Worm (Caenorhabditis elegans) whole organism, L2 larva: ENCODE measurements around the gene ZK616.3.

ENCODE experiments used
- C34F6.9 ChIP-seq: fragments of 150-350 bp; optimal IDR thresholded peaks from 2 replicates; lab custom pipeline; 2014; ENCODE audit warnings: missing biosample characterization, missing genetic modification characterization
- F13H6.1 ChIP-seq: sonication (generic microtip); optimal IDR thresholded peaks from 2 replicates; lab custom pipeline; 2016; ENCODE audit warnings: missing genetic modification characterization, missing compliant biosample characterization
- R02D3.7 ChIP-seq: fragments of 150-350 bp; optimal IDR thresholded peaks from 2 replicates; lab custom pipeline; 2014; ENCODE audit warnings: missing biosample characterization, missing genetic modification characterization
- ZK546.5 ChIP-seq: sonication (generic microtip); optimal IDR thresholded peaks from 2 replicates; lab custom pipeline; 2017; ENCODE audit warnings: missing biosample characterization, missing genetic modification characterization
- alr-1 ChIP-seq: fragments of 150-350 bp; optimal IDR thresholded peaks from 2 replicates; lab custom pipeline; 2014; ENCODE audit warnings: missing biosample characterization, missing genetic modification characterization
- ama-1 ChIP-seq: fragments of 150-350 bp; optimal IDR thresholded peaks from 2 replicates; lab custom pipeline; 2018; ENCODE audit warnings: inconsistent platforms
- blmp-1 ChIP-seq: sonication (generic microtip); optimal IDR thresholded peaks from 2 replicates; lab custom pipeline; 2017; ENCODE audit warnings: missing genetic modification characterization, mild to moderate bottlenecking, missing compliant biosample characterization, antibody characterized with exemption, moderate library complexity; ENCODE audit not compliant: insufficient read depth
- ceh-16 ChIP-seq: fragments of 150-350 bp; optimal IDR thresholded peaks from 2 replicates; lab custom pipeline; 2014; ENCODE audit warnings: missing biosample characterization, missing genetic modification characterization
- ceh-82 ChIP-seq: fragments of 150-350 bp; optimal IDR thresholded peaks from 2 replicates; lab custom pipeline; 2014; ENCODE audit warnings: missing biosample characterization, missing genetic modification characterization
- crh-2 ChIP-seq: sonication (generic microtip); optimal IDR thresholded peaks from 2 replicates; lab custom pipeline; 2017; ENCODE audit warnings: missing biosample characterization, missing genetic modification characterization
- dmd-4 ChIP-seq: sonication (generic microtip); optimal IDR thresholded peaks from 2 replicates; lab custom pipeline; 2017; ENCODE audit warnings: missing biosample characterization, missing genetic modification characterization
- egl-27 ChIP-seq: sonication (generic microtip); optimal IDR thresholded peaks from 3 replicates; lab custom pipeline; 2017; ENCODE audit warnings: missing biosample characterization, missing genetic modification reagents, missing genetic modification characterization
- elt-1 ChIP-seq: fragments of 150-350 bp; optimal IDR thresholded peaks from 2 replicates; lab custom pipeline; 2014; ENCODE audit warnings: missing biosample characterization, missing genetic modification characterization
- elt-3 ChIP-seq: sonication (generic microtip); optimal IDR thresholded peaks from 2 replicates; lab custom pipeline; 2017; ENCODE audit warnings: missing biosample characterization, missing genetic modification characterization
- fos-1 ChIP-seq: fragments of 150-350 bp; optimal IDR thresholded peaks from 2 replicates; lab custom pipeline; 2014; ENCODE audit warnings: missing biosample characterization, missing genetic modification characterization
- gmeb-1 ChIP-seq: fragments of 150-350 bp; optimal IDR thresholded peaks from 2 replicates; lab custom pipeline; 2014; ENCODE audit warnings: missing biosample characterization, missing genetic modification characterization
- lin-11 ChIP-seq: fragments of 150-350 bp; sonication (generic microtip); optimal IDR thresholded peaks from 2 replicates; lab custom pipeline; 2014; ENCODE audit warnings: missing biosample characterization, missing genetic modification characterization, inconsistent platforms, mixed read lengths
- lin-13 ChIP-seq: fragments of 150-350 bp; optimal IDR thresholded peaks from 2 replicates; lab custom pipeline; 2014; ENCODE audit warnings: missing biosample characterization, missing genetic modification reagents, missing genetic modification characterization
- lin-39 ChIP-seq: fragments of 150-350 bp; optimal IDR thresholded peaks from 2 replicates; lab custom pipeline; 2014; ENCODE audit warnings: missing biosample characterization, missing genetic modification reagents, missing genetic modification characterization
- mbf-1 ChIP-seq: sonication (generic microtip); optimal IDR thresholded peaks from 2 replicates; lab custom pipeline; 2017; ENCODE audit warnings: missing biosample characterization, missing genetic modification characterization
- mdl-1 ChIP-seq, 2 experiments: fragments of 150-350 bp in 1 of 2; sonication (generic microtip) in 1 of 2; optimal IDR thresholded peaks; 2 replicates each; lab custom pipeline; 2017; ENCODE audit warnings: missing biosample characterization in 2 of 2, missing genetic modification characterization in 2 of 2
- nhr-10 ChIP-seq: sonication (generic microtip); optimal IDR thresholded peaks from 2 replicates; lab custom pipeline; 2017; ENCODE audit warnings: missing biosample characterization, missing genetic modification characterization
- nhr-11 ChIP-seq: fragments of 150-350 bp; optimal IDR thresholded peaks from 2 replicates; lab custom pipeline; 2014; ENCODE audit warnings: missing biosample characterization, missing genetic modification characterization
- nhr-12 ChIP-seq: fragments of 150-350 bp; optimal IDR thresholded peaks from 2 replicates; lab custom pipeline; 2014; ENCODE audit warnings: missing biosample characterization, missing genetic modification characterization
- nhr-129 ChIP-seq: fragments of 150-350 bp; optimal IDR thresholded peaks from 2 replicates; lab custom pipeline; 2014; ENCODE audit warnings: missing biosample characterization, missing genetic modification characterization
- nhr-21 ChIP-seq: fragments of 150-350 bp; optimal IDR thresholded peaks from 2 replicates; lab custom pipeline; 2014; ENCODE audit warnings: missing biosample characterization, missing genetic modification characterization
- nhr-23 ChIP-seq: fragments of 150-350 bp; optimal IDR thresholded peaks from 2 replicates; lab custom pipeline; 2014; ENCODE audit warnings: missing biosample characterization, missing genetic modification reagents, missing genetic modification characterization
- nhr-25 ChIP-seq: fragments of 150-350 bp; sonication (generic microtip); optimal IDR thresholded peaks from 3 replicates; lab custom pipeline; 2014; ENCODE audit warnings: missing biosample characterization, missing genetic modification characterization
- nhr-6 ChIP-seq: fragments of 150-350 bp; optimal IDR thresholded peaks from 2 replicates; lab custom pipeline; 2014; ENCODE audit warnings: missing biosample characterization, missing genetic modification characterization
- peb-1 ChIP-seq: fragments of 150-350 bp; optimal IDR thresholded peaks from 2 replicates; lab custom pipeline; 2014; ENCODE audit warnings: missing biosample characterization, missing genetic modification characterization
- sem-4 ChIP-seq: fragments of 150-350 bp; optimal IDR thresholded peaks from 2 replicates; lab custom pipeline; 2014; ENCODE audit warnings: missing biosample characterization, missing genetic modification reagents, missing genetic modification characterization
- skn-1 ChIP-seq: sonication (generic microtip); optimal IDR thresholded peaks from 2 replicates; lab custom pipeline; 2017; ENCODE audit warnings: missing biosample characterization, missing genetic modification characterization
- sma-3 ChIP-seq: sonication (generic microtip); optimal IDR thresholded peaks from 2 replicates; lab custom pipeline; 2016; ENCODE audit warnings: missing genetic modification reagents, missing genetic modification characterization, missing compliant biosample characterization
- sma-9 ChIP-seq, 2 experiments: fragments of 150-350 bp in 1 of 2; sonication (generic microtip) in 1 of 2; optimal IDR thresholded peaks; 2 replicates each; lab custom pipeline; 2014 to 2016; ENCODE audit warnings: missing genetic modification characterization in 2 of 2, mild to moderate bottlenecking in 1 of 2, missing biosample characterization in 1 of 2, missing compliant biosample characterization in 1 of 2, missing genetic modification reagents in 1 of 2, moderate library complexity in 1 of 2
- snpc-4 ChIP-seq: fragments of 150-350 bp; optimal IDR thresholded peaks from 2 replicates; lab custom pipeline; 2014; ENCODE audit warnings: missing biosample characterization, missing genetic modification characterization
- unc-39 ChIP-seq: fragments of 150-350 bp; optimal IDR thresholded peaks from 2 replicates; lab custom pipeline; 2014; ENCODE audit warnings: missing biosample characterization, missing genetic modification characterization
- unc-62 ChIP-seq: fragments of 150-350 bp; optimal IDR thresholded peaks from 2 replicates; lab custom pipeline; 2014; ENCODE audit warnings: missing biosample characterization, missing genetic modification reagents, missing genetic modification characterization
- zag-1 ChIP-seq: fragments of 150-350 bp; optimal IDR thresholded peaks from 2 replicates; lab custom pipeline; 2014; ENCODE audit warnings: missing biosample characterization, missing genetic modification characterization
- ztf-1 ChIP-seq: fragments of 200-800 bp; sonication (Bioruptor generic); conservative IDR thresholded peaks from 2 replicates; pipeline ENCODE4 v1.3.6; 2022; ENCODE audit warnings: missing genetic modification characterization, missing compliant biosample characterization
- ztf-11 ChIP-seq: sonication (generic microtip); optimal IDR thresholded peaks from 2 replicates; lab custom pipeline; 2017; ENCODE audit warnings: missing biosample characterization, missing genetic modification characterization

The ZK616.3 gene

DNA sequence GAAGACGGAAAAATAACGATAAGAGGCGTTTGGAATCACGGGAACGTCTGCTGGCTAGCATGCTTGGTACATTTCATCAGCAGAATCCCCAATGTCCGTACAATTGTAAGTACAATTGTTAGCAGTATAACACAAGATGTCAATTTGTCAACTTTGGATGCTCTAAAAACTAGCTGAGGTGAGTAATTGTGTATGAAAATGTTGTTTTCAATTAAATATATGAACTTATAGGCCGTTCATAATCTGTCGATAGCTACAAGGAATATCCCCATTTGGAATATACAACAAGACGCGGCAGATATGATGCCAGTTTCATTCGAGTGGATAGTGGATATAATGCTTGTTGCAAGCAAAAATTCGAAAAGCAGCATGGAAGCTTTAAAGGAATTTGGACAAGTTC is 11.8 kb upstream of the ZK616.3 start, which contains the start of gene F41H10.12:
F41H10.12 (plus strand) TSS at position 301 of the 400 bp plus-strand sequence.
- TF ChIP-seq F13H6.1: no peak
- no peak for TF ChIP-seq ztf-1 (GFP tag; lab: Robert Waterston, UW)
- no peak for TF ChIP-seq nhr-12
- TF ChIP-seq dmd-4 (tag; lab: Kevin White, UChicago): no peak

DNA sequence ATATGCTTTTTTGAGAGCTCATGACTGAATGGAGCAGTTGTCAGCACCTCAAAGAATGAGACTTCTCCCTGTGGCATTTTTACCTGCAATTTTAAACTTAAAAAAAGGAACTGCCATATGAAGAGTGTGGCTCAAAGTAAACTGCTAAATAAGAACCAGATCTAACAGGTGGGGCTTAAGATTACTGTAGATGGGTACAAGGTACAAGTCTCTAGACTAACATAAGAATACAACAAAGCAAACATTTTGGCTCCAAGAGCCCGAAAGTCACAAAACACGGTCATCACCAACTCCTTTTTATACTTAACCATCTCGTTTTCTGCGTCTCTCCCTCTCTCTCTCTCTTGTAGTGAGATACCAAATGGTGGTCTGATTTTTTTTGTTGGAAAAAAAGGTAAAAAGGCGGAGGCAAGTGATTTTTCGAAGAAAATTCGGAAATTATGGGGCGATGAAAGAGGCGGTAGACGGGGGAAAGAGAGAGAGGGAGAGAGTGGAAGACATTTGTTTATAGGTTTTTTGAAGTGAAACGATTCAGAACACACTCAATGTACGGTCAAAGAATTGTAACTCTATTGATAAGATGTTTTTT is 8.3 kb upstream of the ZK616.3 start, which contains the start of gene elo-6:
elo-6 (minus strand) TSS at position 83 of the 589 bp plus-strand sequence.
- TF ChIP-seq crh-2 (tag; lab: Kevin White, UChicago) (peak; percentile 29), nhr-11 (no peak), F13H6.1 (peak; percentile 31), nhr-25 (tag; lab: Kevin White, UChicago) (no peak), sma-3 (GFP tag; lab: Kevin White, UChicago) (peak; percentile 7), lin-13 (peak; percentile 1), ama-1 (lab: Kevin White, UChicago) (peak; percentile 35), fos-1 (tag; lab: Kevin White, UChicago) (peak; percentile 57), nhr-129 (peak; percentile 54), C34F6.9 (tag; lab: Kevin White, UChicago) (no peak), lin-11 (no peak)
- TF ChIP-seq, all 48 proteins: peak for 7

DNA sequence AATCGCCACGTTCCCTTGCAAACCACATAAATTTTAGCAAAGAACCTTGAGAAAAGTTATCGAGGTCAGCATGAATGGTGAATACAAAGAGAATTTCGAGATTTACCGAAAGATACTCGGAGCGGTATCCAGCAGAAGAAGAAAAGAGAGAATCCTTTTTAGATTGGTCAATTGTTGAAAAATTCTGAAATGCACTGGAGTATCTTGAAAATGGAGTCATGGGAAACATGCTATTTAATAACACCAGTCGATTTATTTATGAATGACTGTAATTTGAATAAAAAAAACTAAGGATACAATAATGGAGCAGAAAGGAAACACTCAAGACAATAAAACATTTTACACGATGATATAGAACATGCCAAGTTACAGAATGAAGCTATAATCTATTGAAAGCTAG is 6.9 kb upstream of the ZK616.3 start:
- TF ChIP-seq nhr-6 (tag; lab: Kevin White, UChicago) (no peak), R02D3.7 (tag; lab: Kevin White, UChicago) (no peak), fos-1 (tag; lab: Kevin White, UChicago) (no peak), nhr-25 (tag; lab: Kevin White, UChicago) (peak; percentile 13), elt-1 (tag; lab: Kevin White, UChicago) (no peak), unc-39 (tag; lab: Kevin White, UChicago) (no peak)

DNA sequence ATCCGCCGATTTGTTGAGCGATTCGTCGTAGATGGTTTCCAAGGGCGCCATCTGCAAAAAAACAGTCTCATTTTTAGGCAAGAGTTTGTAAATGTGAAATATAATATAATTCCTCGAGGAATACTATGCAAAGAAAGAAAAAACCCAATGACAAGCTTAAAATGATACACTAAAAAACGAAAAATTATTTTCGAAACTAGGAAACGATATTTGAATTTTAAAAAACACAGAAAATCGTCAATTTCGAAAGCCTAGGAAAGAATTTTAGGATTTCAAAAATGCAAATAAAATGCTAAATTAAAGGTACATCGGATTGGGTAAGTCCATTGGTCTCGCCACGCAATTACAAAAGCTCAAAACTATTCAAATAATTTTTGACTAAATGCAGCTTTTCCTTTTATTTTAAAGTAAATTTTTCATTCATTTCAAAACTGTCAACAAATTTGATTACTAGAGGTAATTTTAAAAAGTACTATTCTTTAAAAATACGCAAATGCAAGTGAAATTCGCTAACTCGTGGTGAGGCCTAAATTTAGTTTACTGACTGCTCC is 5.3 kb upstream of the ZK616.3 start, which contains the start of the genes htp-1 and ZK616.5:
htp-1 (minus strand) TSS at position 51 of the 551 bp plus-strand sequence.
ZK616.5 (plus strand) TSS at position 423 of the 551 bp plus-strand sequence.
- no peak for TF ChIP-seq nhr-25 (tag; lab: Kevin White, UChicago)
- no peak for TF ChIP-seq alr-1 (tag; lab: Kevin White, UChicago)
- TF ChIP-seq ceh-16 (tag; lab: Kevin White, UChicago): no peak
- no peak for TF ChIP-seq unc-62 (GFP tag; lab: Kevin White, UChicago)
- no peak for TF ChIP-seq skn-1
- no peak for TF ChIP-seq snpc-4 (tag; lab: Kevin White, UChicago)
- TF ChIP-seq ztf-11 (tag; lab: Kevin White, UChicago): no peak

DNA sequence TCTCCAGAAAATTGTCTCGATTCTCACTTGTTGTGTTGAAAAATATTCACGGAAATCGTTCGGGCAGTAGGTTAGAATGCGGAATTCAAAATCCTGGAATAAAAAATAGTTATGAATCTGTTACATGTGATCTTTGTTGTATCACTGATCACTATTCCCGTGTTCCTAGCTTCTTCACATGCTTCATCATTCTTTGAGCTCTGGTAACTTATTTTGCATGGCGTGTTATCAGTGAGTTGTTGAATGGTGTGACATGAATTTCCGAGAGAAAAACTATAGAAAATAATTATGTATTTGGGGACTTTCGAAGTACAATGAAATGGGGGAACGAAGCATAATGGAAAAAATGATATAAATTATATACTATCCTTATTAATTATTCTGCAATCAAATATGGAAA is 3.3 kb upstream of the ZK616.3 start:
- TF ChIP-seq nhr-6 (tag; lab: Kevin White, UChicago): no peak
- TF ChIP-seq fos-1 (tag; lab: Kevin White, UChicago): peak; percentile 19
- TF ChIP-seq mbf-1: no peak
- peak; percentile 40 for TF ChIP-seq gmeb-1
- TF ChIP-seq sma-9 (GFP tag; optimal IDR thresholded peaks at IDR 0.05; lab: Kevin White, UChicago): peak; percentile 16
- TF ChIP-seq sma-9 (tag; optimal IDR thresholded peaks at IDR 0.05; lab: Kevin White, UChicago): no peak
- TF ChIP-seq elt-3 (tag; lab: Kevin White, UChicago): no peak

DNA sequence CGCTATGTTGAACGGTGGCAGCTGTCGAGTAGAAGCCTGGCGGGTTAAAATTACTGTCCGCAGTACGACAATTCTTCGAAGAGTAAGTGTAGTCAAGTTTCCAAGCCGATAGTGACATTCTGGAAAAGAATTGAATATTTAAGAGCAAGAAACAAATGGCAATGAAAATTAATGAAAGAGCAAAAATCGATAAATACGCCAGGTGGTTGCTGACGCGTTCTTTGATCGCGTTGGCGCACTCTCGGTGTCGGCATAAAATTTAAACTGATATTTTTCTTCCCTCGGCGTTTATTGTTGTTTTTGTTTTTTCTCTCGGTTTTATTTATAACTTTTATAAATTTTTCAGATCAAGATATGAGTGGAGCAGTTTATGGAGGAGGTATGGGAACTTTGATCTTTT is 2.2 kb upstream of the ZK616.3 start, which contains the start of the genes perm-3 and swsn-6:
perm-3 (minus strand) TSS at position 118 of the 400 bp plus-strand sequence.
swsn-6 (plus strand) TSS at position 347 of the 400 bp plus-strand sequence.
- TF ChIP-seq C34F6.9 (tag; lab: Kevin White, UChicago): peak; percentile 90
- no peak for TF ChIP-seq ceh-82 (tag; lab: Kevin White, UChicago)
- TF ChIP-seq peb-1 (tag; lab: Kevin White, UChicago): no peak
- no peak for TF ChIP-seq lin-39 (tag; lab: Kevin White, UChicago)
- TF ChIP-seq blmp-1: peak; percentile 49
- peak; percentile 70 for TF ChIP-seq egl-27
- no peak for TF ChIP-seq elt-1 (tag; lab: Kevin White, UChicago)
- peak; percentile 74 for TF ChIP-seq nhr-10 (tag; lab: Kevin White, UChicago)
- TF ChIP-seq mbf-1: no peak
- peak; percentile 63 for TF ChIP-seq nhr-6 (tag; lab: Kevin White, UChicago)
- TF ChIP-seq sem-4 (tag; lab: Kevin White, UChicago): peak; percentile 67
- no peak for TF ChIP-seq ztf-11 (tag; lab: Kevin White, UChicago)
- no peak for TF ChIP-seq nhr-23 (tag; lab: Kevin White, UChicago)
- TF ChIP-seq ama-1 (lab: Kevin White, UChicago): no peak
- TF ChIP-seq lin-13: peak; percentile 77
- TF ChIP-seq nhr-129: peak; percentile 60
- TF ChIP-seq nhr-21 (tag; lab: Kevin White, UChicago): peak; percentile 51
- peak; percentile 74 for TF ChIP-seq nhr-25 (tag; lab: Kevin White, UChicago)
- TF ChIP-seq ceh-16 (tag; lab: Kevin White, UChicago): peak; percentile 66
- TF ChIP-seq zag-1 (tag; lab: Kevin White, UChicago): peak; percentile 27
- peak; percentile 55 for TF ChIP-seq lin-11
- TF ChIP-seq mdl-1 (tag; optimal IDR thresholded peaks at IDR 0.05; lab: Kevin White, UChicago): no peak
- TF ChIP-seq snpc-4 (tag; lab: Kevin White, UChicago): peak; percentile 64
- TF ChIP-seq ZK546.5 (tag; lab: Kevin White, UChicago): peak; percentile 25
- TF ChIP-seq nhr-12: no peak
- TF ChIP-seq skn-1: peak; percentile 16
- TF ChIP-seq unc-39 (tag; lab: Kevin White, UChicago): no peak
